Worm (Caenorhabditis elegans) whole organism, L4 larva: ENCODE measurements around the gene hpo-10.

Experiments used
- F26F4.8 ChIP-seq: fragments of 200-800 bp; sonication (Bioruptor generic); conservative IDR thresholded peaks from 2 replicates; pipeline ENCODE4 v1.3.6; 2022; ENCODE audit warnings: missing genetic modification characterization, missing compliant biosample characterization
- T20F7.1 ChIP-seq: fragments of 200-800 bp; sonication (Bioruptor generic); optimal IDR thresholded peaks from 2 replicates; lab custom pipeline; 2018; ENCODE audit warnings: mild to moderate bottlenecking, missing genetic modification characterization, missing compliant biosample characterization
- T26A8.4 ChIP-seq: fragments of 200-800 bp; sonication (Bioruptor generic); IDR thresholded peaks from 2 replicates; pipeline ENCODE4 v1.3.6; 2022; ENCODE audit warnings: missing genetic modification characterization, missing compliant biosample characterization
- Y48G9A.11 ChIP-seq: fragments of 200-800 bp; sonication (Bioruptor generic); IDR thresholded peaks from 2 replicates; pipeline ENCODE4 v1.3.6; 2022; ENCODE audit warnings: missing genetic modification reagents, missing genetic modification characterization, missing compliant biosample characterization
- aha-1 ChIP-seq: fragments of 150-350 bp; peaks from one replicate; lab custom pipeline; 2014; ENCODE audit warnings: missing biosample characterization, missing genetic modification characterization
- attf-4 ChIP-seq: sonication (generic microtip); optimal IDR thresholded peaks from 3 replicates; lab custom pipeline; 2017; ENCODE audit warnings: missing biosample characterization, missing genetic modification characterization
- ceh-20 ChIP-seq: fragments of 200-800 bp; sonication (Bioruptor generic); IDR thresholded peaks from 2 replicates; pipeline ENCODE4 v1.3.6; 2022; ENCODE audit warnings: missing genetic modification reagents, missing genetic modification characterization, missing compliant biosample characterization
- ceh-44 ChIP-seq: fragments of 200-800 bp; sonication (Bioruptor generic); IDR thresholded peaks from 2 replicates; pipeline ENCODE4 v1.3.6; 2022; ENCODE audit warnings: missing genetic modification reagents, missing genetic modification characterization, missing compliant biosample characterization
- ces-1 ChIP-seq: fragments of 150-350 bp; sonication (generic microtip); optimal IDR thresholded peaks from 4 replicates; lab custom pipeline; 2014; ENCODE audit warnings: missing biosample characterization, missing genetic modification reagents, missing genetic modification characterization
- cey-2 ChIP-seq: sonication (generic microtip); optimal IDR thresholded peaks from 3 replicates; lab custom pipeline; 2017; ENCODE audit warnings: missing genetic modification characterization, mild to moderate bottlenecking, missing compliant biosample characterization, antibody characterized with exemption, borderline replicate concordance; ENCODE audit not compliant: insufficient read depth
- ctbp-1 ChIP-seq: fragments of 200-800 bp; sonication (Bioruptor generic); IDR thresholded peaks from 2 replicates; pipeline ENCODE4 v1.3.6; 2022; ENCODE audit warnings: missing genetic modification reagents, missing genetic modification characterization, missing compliant biosample characterization
- daf-8 ChIP-seq: fragments of 200-800 bp; sonication (Bioruptor generic); IDR thresholded peaks from 2 replicates; pipeline ENCODE4 v1.3.6; 2022; ENCODE audit warnings: missing genetic modification characterization, missing compliant biosample characterization
- dmd-6 ChIP-seq: fragments of 200-800 bp; sonication (Bioruptor generic); IDR thresholded peaks from 2 replicates; pipeline ENCODE4 v1.3.6; 2022; ENCODE audit warnings: missing genetic modification reagents, missing genetic modification characterization, missing compliant biosample characterization
- dmd-8 ChIP-seq: fragments of 200-800 bp; sonication (Bioruptor generic); IDR thresholded peaks from 2 replicates; pipeline ENCODE4 v1.3.6; 2022; ENCODE audit warnings: missing genetic modification characterization, missing compliant biosample characterization
- dmd-9 ChIP-seq: fragments of 200-800 bp; sonication (Bioruptor generic); IDR thresholded peaks from 2 replicates; pipeline ENCODE4 v1.3.6; 2022; ENCODE audit warnings: missing genetic modification reagents, missing genetic modification characterization, missing compliant biosample characterization
- dve-1 ChIP-seq: sonication (generic microtip); optimal IDR thresholded peaks from 2 replicates; lab custom pipeline; 2017; ENCODE audit warnings: antibody characterized with exemption, mild to moderate bottlenecking, missing genetic modification characterization, missing compliant biosample characterization; ENCODE audit not compliant: insufficient read depth
- egl-27 ChIP-seq: sonication (generic microtip); optimal IDR thresholded peaks from 3 replicates; lab custom pipeline; 2017; ENCODE audit warnings: missing biosample characterization, missing genetic modification reagents, missing genetic modification characterization
- fkh-10 ChIP-seq: fragments of 150-350 bp; optimal IDR thresholded peaks from 2 replicates; lab custom pipeline; 2014; ENCODE audit warnings: missing biosample characterization, missing genetic modification reagents, missing genetic modification characterization
- gei-8 ChIP-seq: fragments of 200-800 bp; sonication (Bioruptor generic); optimal IDR thresholded peaks from 2 replicates; lab custom pipeline; 2018; ENCODE audit warnings: mild to moderate bottlenecking, missing genetic modification characterization, missing compliant biosample characterization
- hlh-30 ChIP-seq: sonication (generic microtip); optimal IDR thresholded peaks from 2 replicates; lab custom pipeline; 2017; ENCODE audit warnings: antibody characterized with exemption, mild to moderate bottlenecking, missing genetic modification characterization, missing compliant biosample characterization; ENCODE audit not compliant: insufficient read depth
- hmg-1.1 ChIP-seq: fragments of 200-800 bp; sonication (Bioruptor generic); IDR thresholded peaks from 2 replicates; pipeline ENCODE4 v1.3.6; 2022; ENCODE audit warnings: missing genetic modification reagents, missing genetic modification characterization, missing compliant biosample characterization
- lin-1 ChIP-seq: fragments of 200-800 bp; sonication (Bioruptor generic); IDR thresholded peaks from 2 replicates; pipeline ENCODE4 v1.3.6; 2022; ENCODE audit warnings: missing genetic modification reagents, missing genetic modification characterization, missing compliant biosample characterization
- lin-13 ChIP-seq: fragments of 150-350 bp; optimal IDR thresholded peaks from 2 replicates; lab custom pipeline; 2014; ENCODE audit warnings: missing biosample characterization, missing genetic modification reagents, missing genetic modification characterization
- lin-38 ChIP-seq: fragments of 200-800 bp; sonication (Bioruptor generic); IDR thresholded peaks from 2 replicates; pipeline ENCODE4 v1.3.6; 2022; ENCODE audit warnings: missing genetic modification reagents, missing genetic modification characterization, missing compliant biosample characterization
- lir-3 ChIP-seq: sonication (generic microtip); optimal IDR thresholded peaks from 2 replicates; lab custom pipeline; 2016; ENCODE audit warnings: mild to moderate bottlenecking, missing genetic modification characterization, missing compliant biosample characterization
- madf-9 ChIP-seq: fragments of 200-800 bp; sonication (Bioruptor generic); conservative IDR thresholded peaks from 2 replicates; pipeline ENCODE4 v1.3.6; 2022; ENCODE audit warnings: missing genetic modification reagents, missing genetic modification characterization, missing compliant biosample characterization
- mdl-1 ChIP-seq, 2 experiments: fragments of 150-350 bp in 1 of 2; sonication (generic microtip) in 1 of 2; optimal IDR thresholded peaks; 2 replicates each; lab custom pipeline; 2014 to 2017; ENCODE audit warnings: missing biosample characterization in 2 of 2, missing genetic modification characterization in 2 of 2
- mdt-29 ChIP-seq: fragments of 200-800 bp; sonication (Bioruptor generic); IDR thresholded peaks from 2 replicates; pipeline ENCODE4 v1.3.6; 2022; ENCODE audit warnings: missing genetic modification reagents, missing genetic modification characterization, missing compliant biosample characterization
- mes-2 ChIP-seq: sonication (generic microtip); optimal IDR thresholded peaks from 2 replicates; lab custom pipeline; 2016; ENCODE audit warnings: missing genotype, mild to moderate bottlenecking, missing genetic modification characterization, missing compliant biosample characterization; ENCODE audit not compliant: poor library complexity, severe bottlenecking
- mxl-2 ChIP-seq: fragments of 200-800 bp; sonication (Bioruptor generic); conservative IDR thresholded peaks from 2 replicates; pipeline ENCODE4 v1.3.6; 2022; ENCODE audit warnings: missing genetic modification reagents, missing genetic modification characterization, missing compliant biosample characterization
- nhr-102 ChIP-seq: sonication (generic microtip); optimal IDR thresholded peaks from 2 replicates; lab custom pipeline; 2016; ENCODE audit warnings: mild to moderate bottlenecking, missing genetic modification characterization, moderate library complexity, missing compliant biosample characterization
- nhr-111 ChIP-seq: fragments of 200-800 bp; sonication (Bioruptor generic); optimal IDR thresholded peaks from 2 replicates; lab custom pipeline; 2018; ENCODE audit warnings: mild to moderate bottlenecking, missing genetic modification characterization, missing compliant biosample characterization
- nhr-237 ChIP-seq: sonication (generic microtip); optimal IDR thresholded peaks from 2 replicates; lab custom pipeline; 2017; ENCODE audit warnings: missing biosample characterization, missing genetic modification characterization
- nhr-25 ChIP-seq: sonication (generic microtip); optimal IDR thresholded peaks from 2 replicates; lab custom pipeline; 2017; ENCODE audit warnings: missing genetic modification characterization, mild to moderate bottlenecking, missing compliant biosample characterization, antibody characterized with exemption, moderate library complexity, borderline replicate concordance; ENCODE audit not compliant: insufficient read depth
- nhr-28 ChIP-seq: fragments of 150-350 bp; optimal IDR thresholded peaks from 2 replicates; lab custom pipeline; 2014; ENCODE audit warnings: missing biosample characterization, missing genetic modification characterization
- nhr-41 ChIP-seq: fragments of 200-800 bp; sonication (Bioruptor generic); IDR thresholded peaks from 2 replicates; pipeline ENCODE4 v1.3.6; 2022; ENCODE audit warnings: missing genetic modification reagents, missing genetic modification characterization, missing compliant biosample characterization
- nhr-42 ChIP-seq: fragments of 200-800 bp; sonication (Bioruptor generic); IDR thresholded peaks from 2 replicates; pipeline ENCODE4 v1.3.6; 2022; ENCODE audit warnings: missing genetic modification characterization, missing compliant biosample characterization
- nhr-48 ChIP-seq: sonication (generic microtip); optimal IDR thresholded peaks from 2 replicates; lab custom pipeline; 2016; ENCODE audit warnings: mild to moderate bottlenecking, missing genetic modification characterization, missing compliant biosample characterization
- nhr-77 ChIP-seq: fragments of 150-350 bp; optimal IDR thresholded peaks from 2 replicates; lab custom pipeline; 2014; ENCODE audit warnings: missing biosample characterization, missing genetic modification characterization
- php-3 ChIP-seq: fragments of 200-800 bp; sonication (Bioruptor generic); IDR thresholded peaks from 2 replicates; pipeline ENCODE4 v1.3.6; 2022; ENCODE audit warnings: missing genetic modification reagents, missing genetic modification characterization, missing compliant biosample characterization
- pqm-1 ChIP-seq: sonication (generic microtip); optimal IDR thresholded peaks from 2 replicates; lab custom pipeline; 2017; ENCODE audit warnings: missing biosample characterization, missing genetic modification characterization
- sdz-12 ChIP-seq: fragments of 200-800 bp; sonication (Bioruptor generic); optimal IDR thresholded peaks from 2 replicates; lab custom pipeline; 2018; ENCODE audit warnings: mild to moderate bottlenecking, missing genetic modification characterization, missing compliant biosample characterization
- set-16 ChIP-seq: fragments of 200-800 bp; sonication (Bioruptor generic); IDR thresholded peaks from 2 replicates; pipeline ENCODE4 v1.3.6; 2022; ENCODE audit warnings: missing genetic modification reagents, missing genetic modification characterization, missing compliant biosample characterization
- snpc-4 ChIP-seq: fragments of 150-350 bp; optimal IDR thresholded peaks from 2 replicates; lab custom pipeline; 2014; ENCODE audit warnings: missing biosample characterization, missing genetic modification characterization
- spr-1 ChIP-seq: sonication (generic microtip); optimal IDR thresholded peaks from 2 replicates; lab custom pipeline; 2016; ENCODE audit warnings: mild to moderate bottlenecking, missing genetic modification characterization, missing compliant biosample characterization
- unc-62 ChIP-seq, 3 experiments: fragments of 150-350 bp in 1 of 3; sonication (generic microtip); optimal IDR thresholded peaks in 2 of 3; peaks in 1 of 3; 1 replicate in 1 of 3; 2 replicates in 2 of 3; lab custom pipeline; 2014 to 2017; ENCODE audit warnings: missing biosample characterization in 3 of 3, missing genetic modification characterization in 3 of 3, missing genetic modification reagents in 3 of 3, missing genotype in 1 of 3
- vab-7 ChIP-seq: fragments of 200-800 bp; sonication (Bioruptor generic); IDR thresholded peaks from 2 replicates; pipeline ENCODE4 v1.3.6; 2022; ENCODE audit warnings: missing genetic modification reagents, missing genetic modification characterization, missing compliant biosample characterization
- zag-1 ChIP-seq: fragments of 150-350 bp; optimal IDR thresholded peaks from 2 replicates; lab custom pipeline; 2014; ENCODE audit warnings: missing biosample characterization, missing genetic modification characterization
- zfp-2 ChIP-seq: sonication (generic microtip); optimal IDR thresholded peaks from 2 replicates; lab custom pipeline; 2016; ENCODE audit warnings: mild to moderate bottlenecking, missing genetic modification characterization, missing compliant biosample characterization
- zip-11 ChIP-seq: fragments of 200-800 bp; sonication (Bioruptor generic); IDR thresholded peaks from 2 replicates; pipeline ENCODE4 v1.3.6; 2022; ENCODE audit warnings: missing genetic modification characterization, missing compliant biosample characterization

The hpo-10 gene

ce11 chrIII:5876140-5876675 lies 3.1 kb upstream of the hpo-10 start, which contains the start of gene aldo-2 (continued):
- TF ChIP-seq mes-2 (tag; lab: Kevin White, UChicago): peak; percentile 12
- TF ChIP-seq nhr-28 (tag; lab: Kevin White, UChicago): peak; percentile 7
- TF ChIP-seq ces-1 (GFP tag; lab: Kevin White, UChicago): no peak
- no peak for TF ChIP-seq nhr-42 (GFP tag; lab: Robert Waterston, UW)
- TF ChIP-seq lin-13: peak; percentile 32
- no peak for TF ChIP-seq nhr-111 (GFP tag; lab: Kevin White, UChicago)
- TF ChIP-seq nhr-25 (tag; lab: Kevin White, UChicago): no peak
- no peak for TF ChIP-seq T20F7.1 (GFP tag; lab: Kevin White, UChicago)
- TF ChIP-seq nhr-102 (tag; lab: Kevin White, UChicago): no peak
- no peak for TF ChIP-seq daf-8 (GFP tag; lab: Robert Waterston, UW)
- TF ChIP-seq hmg-1.1 (GFP tag; lab: Robert Waterston, UW): no peak
- TF ChIP-seq attf-4: no peak
- no peak for TF ChIP-seq nhr-48
- TF ChIP-seq aha-1: no peak
- no peak for TF ChIP-seq fkh-10
- TF ChIP-seq mdl-1 (tag; optimal IDR thresholded peaks at IDR 0.05; lab: Kevin White, UChicago): peak in 1 of 2 experiments; percentile 21
- peak; percentile 36 for TF ChIP-seq hlh-30 (tag; lab: Kevin White, UChicago)
- TF ChIP-seq lir-3: no peak
- TF ChIP-seq mdt-29 (GFP tag; lab: Robert Waterston, UW): no peak
- TF ChIP-seq mxl-2 (GFP tag; lab: Robert Waterston, UW): no peak
- no peak for TF ChIP-seq zag-1 (tag; lab: Kevin White, UChicago)
- TF ChIP-seq gei-8 (GFP tag; lab: Kevin White, UChicago): no peak
- no peak for TF ChIP-seq zfp-2
- no peak for TF ChIP-seq F26F4.8 (GFP tag; lab: Robert Waterston, UW)
- no peak for TF ChIP-seq php-3 (GFP tag; lab: Robert Waterston, UW)
- TF ChIP-seq nhr-237 (tag; lab: Kevin White, UChicago): no peak
- no peak for TF ChIP-seq dmd-9 (GFP tag; lab: Robert Waterston, UW)
- no peak for TF ChIP-seq pqm-1
- peak; percentile 37; the same call in 1 of the 2 replicates for TF ChIP-seq Y48G9A.11
- TF ChIP-seq ceh-20 (GFP tag; lab: Robert Waterston, UW): no peak
- TF ChIP-seq madf-9 (GFP tag; lab: Robert Waterston, UW): peak; percentile 40; the same call in 1 of the 2 replicates
- TF ChIP-seq lin-38 (GFP tag; lab: Robert Waterston, UW): peak; percentile 76
- peak in 1 of 2 experiments; percentile 96 for TF ChIP-seq unc-62 (GFP tag; optimal IDR thresholded peaks at IDR 0.05 in 1 of 2; lab: Kevin White, UChicago)
- TF ChIP-seq unc-62 (tag; optimal IDR thresholded peaks at IDR 0.05; lab: Kevin White, UChicago): no peak
- no peak for TF ChIP-seq lin-1
- TF ChIP-seq T26A8.4 (GFP tag; lab: Robert Waterston, UW): no peak
- TF ChIP-seq spr-1 (tag; lab: Kevin White, UChicago): no peak
- TF ChIP-seq dve-1: peak; percentile 12
- no peak for TF ChIP-seq nhr-77 (tag; lab: Kevin White, UChicago)
- no peak for TF ChIP-seq sdz-12 (GFP tag; lab: Kevin White, UChicago)
- no peak for TF ChIP-seq cey-2 (tag; lab: Kevin White, UChicago)
- TF ChIP-seq dmd-8 (GFP tag; lab: Robert Waterston, UW): no peak
- TF ChIP-seq nhr-41 (GFP tag; lab: Robert Waterston, UW): no peak
- no peak for TF ChIP-seq egl-27
- TF ChIP-seq zip-11 (GFP tag; lab: Robert Waterston, UW): no peak
- TF ChIP-seq ctbp-1 (GFP tag; lab: Robert Waterston, UW): no peak
- no peak for TF ChIP-seq set-16
- peak; percentile 13; the same call in 1 of the 2 replicates for TF ChIP-seq dmd-6
- no peak for TF ChIP-seq vab-7 (GFP tag; lab: Robert Waterston, UW)
- no peak for TF ChIP-seq snpc-4
- no peak for TF ChIP-seq ceh-44 (GFP tag; lab: Robert Waterston, UW)
